Worm (Caenorhabditis elegans) whole organism, young adult: Measurements from ENCODE around the gene fbxa-224.

Experiments
- F23B12.7 ChIP-seq: sonication (generic microtip); optimal IDR thresholded peaks from 2 replicates; lab custom pipeline; 2017; ENCODE audit warnings: missing genetic modification characterization, mild to moderate bottlenecking, missing compliant biosample characterization, antibody characterized with exemption, moderate library complexity; ENCODE audit not compliant: insufficient read depth
- F37B4.10 ChIP-seq: fragments of 200-800 bp; sonication (Bioruptor generic); IDR thresholded peaks from 2 replicates; pipeline ENCODE4 v1.3.6; 2022; ENCODE audit warnings: missing genetic modification characterization, missing compliant biosample characterization
- F57A8.1 ChIP-seq: fragments of 200-800 bp; sonication (Bioruptor generic); optimal IDR thresholded peaks from 2 replicates; lab custom pipeline; 2018; ENCODE audit warnings: mild to moderate bottlenecking, missing genetic modification characterization, moderate library complexity, missing compliant biosample characterization
- attf-5 ChIP-seq: fragments of 200-800 bp; sonication (Bioruptor generic); optimal IDR thresholded peaks from 2 replicates; lab custom pipeline; 2018; ENCODE audit warnings: mild to moderate bottlenecking, missing genetic modification characterization, missing compliant biosample characterization
- madf-3 ChIP-seq: fragments of 200-800 bp; sonication (Bioruptor generic); IDR thresholded peaks from 2 replicates; pipeline ENCODE4 v1.3.6; 2022; ENCODE audit warnings: missing genetic modification reagents, missing genetic modification characterization, missing compliant biosample characterization
- zim-3 ChIP-seq: sonication (generic microtip); optimal IDR thresholded peaks from 2 replicates; lab custom pipeline; 2017; ENCODE audit warnings: mild to moderate bottlenecking, missing genetic modification characterization, moderate library complexity, missing compliant biosample characterization

Gene fbxa-224

DNA sequence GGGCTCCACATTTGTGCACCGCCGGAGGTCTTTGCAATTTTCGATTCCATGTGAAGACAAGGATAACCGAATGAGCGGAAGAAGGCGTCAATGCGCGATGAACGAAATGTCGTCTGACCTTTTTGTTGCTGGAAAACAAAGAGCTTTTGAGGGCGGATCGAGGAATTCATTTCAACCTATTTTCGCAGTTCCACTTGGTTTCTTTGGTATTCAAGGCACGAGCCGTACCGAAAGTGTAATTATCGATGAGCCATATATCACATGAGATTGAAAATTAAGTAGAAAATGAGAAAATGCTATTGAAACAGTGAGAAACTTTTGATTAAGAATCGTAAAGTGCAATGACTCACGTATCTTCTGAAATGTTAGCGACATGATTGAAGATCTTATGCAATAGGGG, 28.7 kb downstream of the fbxa-224 start, which contains the start of gene glb-9:
Gene glb-9 (minus strand): TSS at position 101 of the 400 bp plus-strand sequence.
- TF ChIP-seq F23B12.7 (no peak), madf-3 (GFP tag; lab: Robert Waterston, UW) (0 out of 2 replicates have a peak, but pooled peaks have one; percentile 22)
- TF ChIP-seq, all 124 proteins: peak for 1

DNA sequence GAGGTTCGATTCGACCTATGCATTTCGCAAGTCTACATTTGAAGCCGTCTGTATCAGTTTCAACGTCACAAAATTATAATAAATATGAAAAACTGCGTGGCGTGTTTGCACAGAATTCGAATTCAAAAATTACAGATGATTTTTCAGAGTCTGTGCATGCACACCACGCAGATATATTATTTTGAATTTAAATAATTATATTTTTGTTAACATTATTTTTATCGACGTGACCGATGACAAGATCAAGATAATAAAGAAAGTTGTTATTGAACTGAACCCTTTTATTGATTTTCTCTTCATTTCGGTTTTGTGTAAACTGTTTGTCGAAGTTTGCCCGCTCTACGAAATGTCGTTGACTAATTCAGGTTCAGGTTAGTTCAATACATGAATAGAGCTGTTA, 42.9 kb downstream of the fbxa-224 start, which contains the start of gene C28F5.1:
Gene C28F5.1 (plus strand): TSS at position 301 of the 400 bp plus-strand sequence.
- TF ChIP-seq attf-5: no peak

DNA sequence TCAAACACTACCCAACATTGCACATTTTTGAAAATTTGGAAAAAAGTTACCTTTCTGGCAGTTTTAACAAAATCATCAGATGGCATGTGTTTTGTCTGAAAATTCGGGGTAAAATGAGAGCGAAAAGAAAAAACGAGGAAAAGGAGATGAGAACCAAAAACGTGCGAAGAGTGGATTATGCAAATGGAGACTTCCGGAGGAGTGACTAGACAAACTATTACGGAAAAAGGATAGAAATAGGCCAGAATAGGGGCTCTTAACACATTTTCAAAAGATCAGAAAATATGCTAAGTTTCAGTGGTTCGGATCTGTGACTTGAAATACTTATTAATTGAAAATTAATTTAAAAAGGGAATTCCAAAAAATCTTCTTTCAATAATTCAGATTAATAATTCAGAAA, 48.6 kb downstream of the fbxa-224 start, which contains the start of gene srab-14:
Gene srab-14 (minus strand): TSS at position 101 of the 400 bp plus-strand sequence.
- TF ChIP-seq F37B4.10 (GFP tag; lab: Robert Waterston, UW): no peak
- TF ChIP-seq F57A8.1 (GFP tag; lab: Kevin White, UChicago): no peak
- no peak for TF ChIP-seq zim-3
